Worm (Caenorhabditis elegans) whole organism, L3 larva: ENCODE results near the gene T16H12.9.

ENCODE experiments used
- aly-2 ChIP-seq: fragments of 150-350 bp; optimal IDR thresholded peaks from 2 replicates; lab custom pipeline; 2014; ENCODE audit warnings: missing biosample characterization, missing genetic modification characterization
- ceh-28 ChIP-seq: fragments of 150-350 bp; optimal IDR thresholded peaks from 2 replicates; lab custom pipeline; 2014; ENCODE audit warnings: missing biosample characterization, missing genetic modification reagents, missing genetic modification characterization
- ceh-82 ChIP-seq: fragments of 150-350 bp; optimal IDR thresholded peaks from 2 replicates; lab custom pipeline; 2014; ENCODE audit warnings: missing biosample characterization, missing genetic modification characterization
- ceh-9 ChIP-seq: sonication (generic microtip); optimal IDR thresholded peaks from 2 replicates; lab custom pipeline; 2018; ENCODE audit warnings: missing biosample characterization, missing genetic modification characterization
- egl-5 ChIP-seq: fragments of 150-350 bp; optimal IDR thresholded peaks from 2 replicates; lab custom pipeline; 2017; ENCODE audit warnings: missing biosample characterization, missing genetic modification reagents, missing genetic modification characterization, inconsistent platforms
- elt-1 ChIP-seq: fragments of 150-350 bp; optimal IDR thresholded peaks from 2 replicates; lab custom pipeline; 2014; ENCODE audit warnings: missing biosample characterization, missing genetic modification characterization
- fkh-10 ChIP-seq: sonication (generic microtip); optimal IDR thresholded peaks from 2 replicates; lab custom pipeline; 2017; ENCODE audit warnings: missing biosample characterization, missing genetic modification reagents, missing genetic modification characterization
- hmg-11 ChIP-seq: sonication (generic microtip); optimal IDR thresholded peaks from 2 replicates; lab custom pipeline; 2016; ENCODE audit warnings: missing genetic modification characterization, missing compliant biosample characterization
- jun-1 ChIP-seq: fragments of 150-350 bp; optimal IDR thresholded peaks from 2 replicates; lab custom pipeline; 2014; ENCODE audit warnings: missing biosample characterization, missing genetic modification reagents, missing genetic modification characterization
- lin-39 ChIP-seq: fragments of 150-350 bp; optimal IDR thresholded peaks from 2 replicates; lab custom pipeline; 2018; ENCODE audit warnings: missing biosample characterization, missing genetic modification reagents, missing genetic modification characterization
- mml-1 ChIP-seq: fragments of 150-350 bp; sonication (generic microtip); optimal IDR thresholded peaks from 3 replicates; lab custom pipeline; 2014; ENCODE audit warnings: missing biosample characterization, missing genetic modification characterization
- nhr-12 ChIP-seq: fragments of 150-350 bp; optimal IDR thresholded peaks from 2 replicates; lab custom pipeline; 2014; ENCODE audit warnings: missing biosample characterization, missing genetic modification characterization
- nhr-237 ChIP-seq: fragments of 150-350 bp; optimal IDR thresholded peaks from 2 replicates; lab custom pipeline; 2014; ENCODE audit warnings: missing biosample characterization, missing genetic modification characterization
- nhr-43 ChIP-seq: sonication (generic microtip); optimal IDR thresholded peaks from 2 replicates; lab custom pipeline; 2016; ENCODE audit warnings: mild to moderate bottlenecking, missing genetic modification characterization, missing compliant biosample characterization; ENCODE audit not compliant: poor library complexity, severe bottlenecking
- skn-1 ChIP-seq: fragments of 150-350 bp; optimal IDR thresholded peaks from 2 replicates; lab custom pipeline; 2014; ENCODE audit warnings: missing biosample characterization, missing genetic modification characterization
- tbx-2 ChIP-seq: sonication (generic microtip); optimal IDR thresholded peaks from 2 replicates; lab custom pipeline; 2016; ENCODE audit warnings: mild to moderate bottlenecking, missing genetic modification characterization, missing compliant biosample characterization
- unc-39 ChIP-seq: sonication (generic microtip); optimal IDR thresholded peaks from 4 replicates; lab custom pipeline; 2017; ENCODE audit warnings: missing biosample characterization, missing genetic modification characterization
- ztf-11 ChIP-seq: fragments of 150-350 bp; optimal IDR thresholded peaks from 2 replicates; lab custom pipeline; 2014; ENCODE audit warnings: missing biosample characterization, missing genetic modification characterization
- ztf-4 ChIP-seq: fragments of 150-350 bp; optimal IDR thresholded peaks from 2 replicates; lab custom pipeline; 2014; ENCODE audit warnings: missing biosample characterization, missing genetic modification characterization

T16H12.9 gene

ce11 chrIII:10156269-10156668 lies 47.2 kb downstream of the T16H12.9 start:
- TF ChIP-seq unc-39 (tag; lab: Kevin White, UChicago) (no peak), ceh-28 (no peak), tbx-2 (tag; lab: Kevin White, UChicago) (no peak), mml-1 (tag; lab: Kevin White, UChicago) (no peak), ceh-82 (tag; lab: Kevin White, UChicago) (no peak), nhr-43 (tag; lab: Kevin White, UChicago) (no peak)

- TF ChIP-seq ceh-28: no peak
- TF ChIP-seq lin-39 (tag; lab: Kevin White, UChicago): no peak
- TF ChIP-seq ztf-11 (tag; lab: Kevin White, UChicago): no peak
- no peak for TF ChIP-seq nhr-237 (tag; lab: Kevin White, UChicago)
- TF ChIP-seq hmg-11 (tag; lab: Kevin White, UChicago): no peak
- TF ChIP-seq tbx-2 (tag; lab: Kevin White, UChicago): no peak
- TF ChIP-seq skn-1 (tag; lab: Kevin White, UChicago): no peak
- no peak for TF ChIP-seq nhr-12
- TF ChIP-seq ceh-9: no peak
- no peak for TF ChIP-seq ceh-82 (tag; lab: Kevin White, UChicago)
- TF ChIP-seq aly-2 (tag; lab: Kevin White, UChicago): no peak
- no peak for TF ChIP-seq elt-1 (tag; lab: Kevin White, UChicago)
- no peak for TF ChIP-seq fkh-10
- no peak for TF ChIP-seq egl-5 (tag; lab: Kevin White, UChicago)
- no peak for TF ChIP-seq jun-1 (tag; lab: Kevin White, UChicago)
- no peak for TF ChIP-seq ztf-4 (tag; lab: Kevin White, UChicago)
- TF ChIP-seq, all 47 proteins: peak for 0
These were observed 51.3 kb downstream of the T16H12.9 start, which contains the start of the genes K08E5.5 and mua-3 for ce11 chrIII:10160385-10160784. K08E5.5 (minus strand) TSS chrIII:10160485. mua-3 (plus strand) TSS chrIII:10160697.
